Worm (Caenorhabditis elegans): ENCODE data around the gene F37C4.5.

F37C4.5 gene

DNA sequence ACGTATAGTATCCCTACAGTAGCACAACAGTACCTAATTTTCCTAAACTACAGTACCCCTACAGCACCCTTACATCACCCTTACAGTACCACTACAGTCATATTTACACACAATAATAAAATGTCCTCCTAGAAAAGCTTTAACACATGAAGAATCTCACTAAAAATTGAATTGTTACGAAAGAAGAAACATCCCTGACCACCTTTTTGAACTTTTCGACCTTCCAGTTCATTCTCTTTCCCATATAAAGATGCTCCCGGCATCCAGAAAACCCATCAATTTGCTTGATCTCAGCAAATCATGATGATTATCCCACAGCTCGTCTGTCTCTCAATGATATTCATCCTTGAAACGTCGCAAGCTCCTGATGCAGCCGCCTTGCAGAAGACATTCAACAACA lies 31.0 kb upstream of the F37C4.5 start, which contains the start of gene F56D6.21:
Gene F56D6.21, plus strand, starts transcription at position 301 of the 400 bp plus-strand sequence.
- TF ChIP-seq mes-4 (tag; optimal IDR thresholded peaks at IDR 0.05) (no peak), mxl-1 (tag; optimal IDR thresholded peaks at IDR 0.05) (no peak), ceh-58 (GFP tag; IDR thresholded peaks at IDR 0.05) (no peak), tbx-9 (tag; optimal IDR thresholded peaks at IDR 0.05; ENCODE audit: borderline replicate concordance) (no peak), ztf-26 (tag; optimal IDR thresholded peaks at IDR 0.05) (no peak), lir-1 (GFP tag; conservative IDR thresholded peaks at IDR 0.05) (no peak), ceh-91 (GFP tag; IDR thresholded peaks at IDR 0.05) (no peak), B0019.2 (GFP tag; conservative IDR thresholded peaks at IDR 0.05) (no peak), zim-3 (tag; optimal IDR thresholded peaks at IDR 0.05) (no peak), nhr-120 (GFP tag; IDR thresholded peaks at IDR 0.05) (no peak), lsy-27 (tag; optimal IDR thresholded peaks at IDR 0.05; ENCODE audit: borderline replicate concordance, insufficient read depth) (no peak), tbp1 (GFP tag; optimal IDR thresholded peaks at IDR 0.05) (no peak), die-1 (tag; optimal IDR thresholded peaks at IDR 0.05) (no peak), sdz-38 (tag; optimal IDR thresholded peaks at IDR 0.05) (no peak), F10E7.11 (tag; optimal IDR thresholded peaks at IDR 0.05) (no peak), nfyb-1 (GFP tag; IDR thresholded peaks at IDR 0.05) (no peak)

ce11 chrIV:3902955-3903354 lies 29.3 kb upstream of the F37C4.5 start, which contains the start of gene F56D6.6:
TSS of gene F56D6.6 (plus strand) at chrIV:3903255.
- TF ChIP-seq bed-1 (GFP tag; IDR thresholded peaks at IDR 0.05), result no peak
- TF ChIP-seq ceh-79 (tag; optimal IDR thresholded peaks at IDR 0.05), result no peak
- no peak for TF ChIP-seq akir-1 (GFP tag; optimal IDR thresholded peaks at IDR 0.05)
- no peak for TF ChIP-seq unc-130 (GFP tag; optimal IDR thresholded peaks at IDR 0.05)
- TF ChIP-seq tbx-9 (tag; optimal IDR thresholded peaks at IDR 0.05; ENCODE audit: borderline replicate concordance), result no peak
- no peak for TF ChIP-seq B0261.1 (tag; optimal IDR thresholded peaks at IDR 0.05)
- TF ChIP-seq mcd-1 (GFP tag; IDR thresholded peaks at IDR 0.05), result no peak
- no peak for TF ChIP-seq F33H1.4 (GFP tag; IDR thresholded peaks at IDR 0.05)
- TF ChIP-seq Y95B8A.8 (GFP tag; IDR thresholded peaks at IDR 0.05), result no peak
- no peak for TF ChIP-seq F57A8.1 (GFP tag; optimal IDR thresholded peaks at IDR 0.05)
- TF ChIP-seq snpc-3.4 (tag; optimal IDR thresholded peaks at IDR 0.05), result no peak

DNA sequence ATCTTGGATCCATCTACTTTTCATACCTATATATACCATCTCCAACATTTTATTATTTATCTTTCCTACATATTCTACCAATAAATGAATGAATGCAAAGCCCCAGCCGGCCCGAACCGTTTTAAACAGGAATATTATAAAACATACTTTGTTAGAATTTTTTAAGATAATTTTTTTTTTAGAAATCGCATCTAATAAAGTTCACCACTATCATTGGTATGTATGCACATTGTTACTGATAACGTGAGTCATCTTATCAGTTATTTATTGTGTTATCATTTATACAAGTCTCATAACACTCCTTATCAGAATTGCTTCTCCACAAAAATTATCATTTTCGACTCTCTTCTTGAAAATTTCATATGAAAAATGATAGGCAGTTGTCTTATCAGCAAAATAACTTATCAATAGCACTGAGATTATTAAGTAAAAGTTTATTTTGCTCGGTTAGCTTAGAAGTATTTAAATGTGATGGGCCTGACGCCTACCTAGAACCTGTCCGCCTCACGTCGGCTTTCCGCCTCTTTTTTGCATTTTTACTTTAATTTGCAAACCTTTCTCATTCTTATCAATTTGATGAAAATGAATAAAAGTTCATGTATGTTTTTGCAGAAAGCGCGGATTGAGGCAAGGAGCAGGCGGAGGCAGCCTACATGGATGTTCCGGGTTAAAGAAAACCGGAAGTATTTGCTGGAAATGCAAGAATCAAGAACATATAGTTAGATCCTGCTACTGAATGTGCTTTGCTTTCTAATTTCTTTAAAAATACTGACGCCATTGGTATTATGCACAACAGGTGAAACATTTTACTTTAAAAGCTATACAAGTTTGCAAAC lies 26.3 kb upstream of the F37C4.5 start, which contains the start of gene srz-62:
Gene srz-62, plus strand, starts transcription at position 786 of the 836 bp plus-strand sequence.
- TF ChIP-seq let-607 (tag; optimal IDR thresholded peaks at IDR 0.05), result peak in 1 of 2 experiments; percentile 48
- TF ChIP-seq egl-18 (GFP tag; IDR thresholded peaks at IDR 0.05), result no peak
- no peak for TF ChIP-seq athp-1 (tag; optimal IDR thresholded peaks at IDR 0.05)
- no peak for TF ChIP-seq nfya-1 (tag; optimal IDR thresholded peaks at IDR 0.05; ENCODE audit: borderline replicate concordance, insufficient read depth)
- TF ChIP-seq ztf-22 (GFP tag; optimal IDR thresholded peaks at IDR 0.05), result peak; percentile 82
- no peak for TF ChIP-seq ZK185.1 (tag; optimal IDR thresholded peaks at IDR 0.05; ENCODE audit: poor library complexity, severe bottlenecking)
- peak; percentile 17 for TF ChIP-seq tbp1 (GFP tag; optimal IDR thresholded peaks at IDR 0.05)
- TF ChIP-seq tlf-1 (GFP tag; optimal IDR thresholded peaks at IDR 0.05), result peak; percentile 50
- TF ChIP-seq mel-28 (tag; optimal IDR thresholded peaks at IDR 0.05; ENCODE audit: borderline replicate concordance), result no peak
- TF ChIP-seq F55B11.4 (tag; optimal IDR thresholded peaks at IDR 0.05; ENCODE audit: borderline replicate concordance, insufficient read depth), result no peak
- TF ChIP-seq fkh-3 (tag; optimal IDR thresholded peaks at IDR 0.05), result no peak
- no peak for TF ChIP-seq aptf-3 (GFP tag; IDR thresholded peaks at IDR 0.05)
- TF ChIP-seq K11D2.4 (GFP tag; IDR thresholded peaks at IDR 0.05), result no peak
- no peak for TF ChIP-seq attf-6 (GFP tag; IDR thresholded peaks at IDR 0.05)
- TF ChIP-seq attf-5 (GFP tag; optimal IDR thresholded peaks at IDR 0.05), result no peak
- no peak for TF ChIP-seq ccch-3 (GFP tag; optimal IDR thresholded peaks at IDR 0.05)
- no peak for TF ChIP-seq lin-26 (GFP tag; IDR thresholded peaks at IDR 0.05)
- TF ChIP-seq Y53G8AR.9 (GFP tag; conservative IDR thresholded peaks at IDR 0.05), result no peak
- TF ChIP-seq egl-44 (GFP tag; IDR thresholded peaks at IDR 0.05), result no peak
- TF ChIP-seq unc-62 (GFP tag; optimal IDR thresholded peaks at IDR 0.05), result peak; percentile 88

All from whole organism, young adult.